Fruit fly (Drosophila melanogaster) whole organism, pupa: ENCODE results near the gene CG4098.

ENCODE experiments used
- CG34367 ChIP-seq: fragments of 200-800 bp; sonication (Bioruptor generic); optimal IDR thresholded peaks from 2 replicates; lab custom pipeline; 2018; ENCODE audit warnings: missing biosample characterization, mild to moderate bottlenecking, missing genetic modification characterization
- EcR ChIP-seq: fragments of 200-800 bp; sonication (Bioruptor generic); optimal IDR thresholded peaks from 3 replicates; lab custom pipeline; 2019; ENCODE audit warnings: missing biosample characterization, missing genetic modification characterization, mild to moderate bottlenecking, moderate library complexity, missing genetic modification reagents
- Pif1A ChIP-seq: fragments of 200-800 bp; sonication (Bioruptor generic); optimal IDR thresholded peaks from 3 replicates; lab custom pipeline; 2016; ENCODE audit warnings: missing biosample characterization, missing genetic modification characterization

DNA sequence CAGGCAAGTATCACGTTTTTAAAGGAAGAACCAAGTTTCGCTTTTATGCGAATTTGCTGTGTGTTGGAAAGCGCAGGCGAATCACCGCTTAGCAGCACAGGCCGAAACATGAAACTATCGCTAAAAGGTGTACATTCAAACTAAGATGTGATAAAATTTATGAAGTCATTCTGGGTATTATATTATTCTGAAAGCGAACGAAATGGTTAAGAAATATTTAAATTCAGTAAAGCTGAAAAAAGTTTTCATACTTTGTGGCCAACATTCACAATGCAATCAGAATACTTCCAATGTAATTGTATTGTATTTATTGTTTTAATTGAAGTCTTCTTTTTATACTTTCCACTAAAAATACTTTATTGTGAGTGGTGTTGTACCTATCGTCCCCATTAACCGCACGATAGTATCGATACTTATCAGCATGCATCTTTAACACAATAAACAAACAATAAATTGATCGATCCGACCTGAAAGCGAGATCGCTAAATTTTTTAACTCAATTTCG is 27.9 kb downstream of the CG4098 start, which contains the start of gene Smn:
- TF ChIP-seq EcR (GFP tag; lab: Kevin White, UChicago) (no peak), Pif1A (GFP tag; lab: Kevin White, UChicago) (no peak), CG34367 (tag; lab: Kevin White, UChicago) (peak; percentile 17)
